Worm (Caenorhabditis elegans) whole organism, L1 larva: ENCODE data around the gene K07C5.3.

Source experiments
- C04F5.9 ChIP-seq: sonication (generic microtip); optimal IDR thresholded peaks from 2 replicates; lab custom pipeline; 2016; ENCODE audit warnings: missing genetic modification characterization, missing compliant biosample characterization
- C34B4.2 ChIP-seq: sonication (generic microtip); optimal IDR thresholded peaks from 2 replicates; lab custom pipeline; 2017; ENCODE audit warnings: mild to moderate bottlenecking, missing genetic modification characterization, missing compliant biosample characterization
- F16B12.6 ChIP-seq: fragments of 150-350 bp; optimal IDR thresholded peaks from 2 replicates; lab custom pipeline; 2014; ENCODE audit warnings: missing biosample characterization, missing genetic modification characterization
- aly-2 ChIP-seq: fragments of 150-350 bp; optimal IDR thresholded peaks from 2 replicates; lab custom pipeline; 2014; ENCODE audit warnings: missing biosample characterization, missing genetic modification characterization
- ama-1 ChIP-seq: fragments of 150-350 bp; optimal IDR thresholded peaks from 2 replicates; lab custom pipeline; 2014
- blmp-1 ChIP-seq: fragments of 150-350 bp; optimal IDR thresholded peaks from 2 replicates; lab custom pipeline; 2014; ENCODE audit warnings: missing biosample characterization, missing genetic modification characterization
- ceh-8 ChIP-seq: fragments of 200-800 bp; sonication (Bioruptor generic); optimal IDR thresholded peaks from 2 replicates; lab custom pipeline; 2018; ENCODE audit warnings: mild to moderate bottlenecking, missing genetic modification characterization, moderate library complexity, missing compliant biosample characterization
- ceh-82 ChIP-seq, 3 experiments: fragments of 150-350 bp in 1 of 3; sonication (generic microtip) in 2 of 3; optimal IDR thresholded peaks; 2 replicates each; lab custom pipeline; 2014 to 2017; ENCODE audit warnings: missing biosample characterization in 3 of 3, missing genetic modification characterization in 3 of 3
- ceh-88 ChIP-seq: fragments of 200-800 bp; sonication (Bioruptor generic); IDR thresholded peaks from 2 replicates; pipeline ENCODE4 v1.3.6; 2022; ENCODE audit warnings: missing genetic modification characterization, missing compliant biosample characterization
- dpl-1 ChIP-seq, 3 experiments: fragments of 150-350 bp in 2 of 3; sonication (generic microtip) in 1 of 3; optimal IDR thresholded peaks; 2 replicates each; lab custom pipeline; 2014 to 2017; ENCODE audit warnings: missing biosample characterization in 3 of 3, missing genetic modification characterization in 3 of 3, missing genetic modification reagents in 3 of 3
- dsc-1 ChIP-seq: sonication (generic microtip); optimal IDR thresholded peaks from 2 replicates; lab custom pipeline; 2016; ENCODE audit warnings: mild to moderate bottlenecking, missing genetic modification characterization, missing compliant biosample characterization
- efl-1 ChIP-seq, 4 experiments: fragments of 150-350 bp; optimal IDR thresholded peaks in 3 of 4; peaks in 1 of 4; 1 replicate in 1 of 4; 2 replicates in 3 of 4; lab custom pipeline; 2014; ENCODE audit warnings: missing biosample characterization in 2 of 4, missing genetic modification characterization in 2 of 4, missing genetic modification reagents in 2 of 4
- efl-3 ChIP-seq: fragments of 200-800 bp; sonication (Bioruptor generic); optimal IDR thresholded peaks from 2 replicates; lab custom pipeline; 2018; ENCODE audit warnings: mild to moderate bottlenecking, missing genetic modification characterization, missing compliant biosample characterization
- egl-13 ChIP-seq: sonication (generic microtip); optimal IDR thresholded peaks from 2 replicates; lab custom pipeline; 2016; ENCODE audit warnings: missing genotype, missing genetic modification reagents, missing genetic modification characterization, missing compliant biosample characterization
- elt-2 ChIP-seq: sonication (generic microtip); optimal IDR thresholded peaks from 2 replicates; lab custom pipeline; 2016; ENCODE audit warnings: missing genetic modification characterization, mild to moderate bottlenecking, inconsistent platforms, missing compliant biosample characterization, missing genetic modification reagents
- elt-3 ChIP-seq, 6 experiments: fragments of 150-350 bp in 1 of 6; sonication (generic microtip); optimal IDR thresholded peaks; 2 replicates each; lab custom pipeline; 2017 to 2018; ENCODE audit warnings: missing biosample characterization in 6 of 6, missing genetic modification characterization in 6 of 6, inconsistent platforms in 1 of 6
- fkh-4 ChIP-seq: sonication (generic microtip); optimal IDR thresholded peaks from 2 replicates; lab custom pipeline; 2016; ENCODE audit warnings: missing compliant biosample characterization, missing genetic modification characterization, borderline replicate concordance
- fkh-8 ChIP-seq: sonication (generic microtip); optimal IDR thresholded peaks from 2 replicates; lab custom pipeline; 2016; ENCODE audit warnings: mild to moderate bottlenecking, missing genetic modification characterization, missing compliant biosample characterization
- grh-1 ChIP-seq: fragments of 200-800 bp; sonication (Bioruptor generic); IDR thresholded peaks from 2 replicates; pipeline ENCODE4 v1.3.6; 2022; ENCODE audit warnings: missing genetic modification reagents, missing genetic modification characterization, missing compliant biosample characterization
- irx-1 ChIP-seq: sonication (generic microtip); optimal IDR thresholded peaks from 2 replicates; lab custom pipeline; 2016; ENCODE audit warnings: missing genetic modification characterization, missing compliant biosample characterization
- isw-1 ChIP-seq: fragments of 200-800 bp; sonication (Bioruptor generic); IDR thresholded peaks from 2 replicates; pipeline ENCODE4 v1.3.6; 2022; ENCODE audit warnings: missing genetic modification characterization, missing compliant biosample characterization
- lin-13 ChIP-seq: fragments of 150-350 bp; optimal IDR thresholded peaks from 2 replicates; lab custom pipeline; 2014; ENCODE audit warnings: missing biosample characterization, missing genetic modification reagents, missing genetic modification characterization
- lin-14 ChIP-seq: fragments of 200-800 bp; sonication (Bioruptor generic); optimal IDR thresholded peaks from 2 replicates; lab custom pipeline; 2018; ENCODE audit warnings: mild to moderate bottlenecking, missing genetic modification characterization, moderate library complexity, missing compliant biosample characterization
- lin-15B ChIP-seq: fragments of 150-350 bp; sonication (generic microtip); optimal IDR thresholded peaks from 3 replicates; lab custom pipeline; 2014; ENCODE audit warnings: missing biosample characterization, missing genetic modification characterization
- lin-35 ChIP-seq, 2 experiments: fragments of 150-350 bp; optimal IDR thresholded peaks; 2 replicates each; lab custom pipeline; 2014; ENCODE audit warnings: missing biosample characterization in 2 of 2, missing genetic modification characterization in 2 of 2, missing genetic modification reagents in 2 of 2
- lin-39 ChIP-seq: fragments of 150-350 bp; optimal IDR thresholded peaks from 2 replicates; lab custom pipeline; 2014; ENCODE audit warnings: missing biosample characterization, missing genetic modification reagents, missing genetic modification characterization
- lir-3 ChIP-seq: sonication (generic microtip); optimal IDR thresholded peaks from 2 replicates; lab custom pipeline; 2016; ENCODE audit warnings: mild to moderate bottlenecking, missing genetic modification characterization, moderate library complexity, missing compliant biosample characterization; ENCODE audit not compliant: poor library complexity
- lsy-2 ChIP-seq, 2 experiments: fragments of 150-350 bp; optimal IDR thresholded peaks; 2 replicates each; lab custom pipeline; 2014; ENCODE audit warnings: missing biosample characterization in 2 of 2, missing genetic modification characterization in 2 of 2
- mab-9 ChIP-seq: fragments of 200-800 bp; sonication (Bioruptor generic); IDR thresholded peaks from 2 replicates; pipeline ENCODE4 v1.3.6; 2022; ENCODE audit warnings: missing genetic modification reagents, missing genetic modification characterization, missing compliant biosample characterization
- mdl-1 ChIP-seq, 2 experiments: fragments of 150-350 bp; optimal IDR thresholded peaks; 2 replicates each; lab custom pipeline; 2014 to 2017; ENCODE audit warnings: missing biosample characterization in 2 of 2, missing genetic modification characterization in 2 of 2, inconsistent platforms in 1 of 2
- mep-1 ChIP-seq: fragments of 150-350 bp; optimal IDR thresholded peaks from 2 replicates; lab custom pipeline; 2014; ENCODE audit warnings: missing biosample characterization, missing genetic modification characterization
- nhr-19 ChIP-seq: fragments of 200-800 bp; sonication (Bioruptor generic); conservative IDR thresholded peaks from 2 replicates; pipeline ENCODE4 v1.3.6; 2022; ENCODE audit warnings: missing genetic modification characterization, missing compliant biosample characterization
- nhr-20 ChIP-seq: sonication (generic microtip); optimal IDR thresholded peaks from 2 replicates; lab custom pipeline; 2016; ENCODE audit warnings: mild to moderate bottlenecking, missing genetic modification characterization, missing compliant biosample characterization
- nhr-237 ChIP-seq: fragments of 150-350 bp; optimal IDR thresholded peaks from 2 replicates; lab custom pipeline; 2014; ENCODE audit warnings: missing biosample characterization, missing genetic modification characterization
- nhr-28 ChIP-seq: fragments of 150-350 bp; optimal IDR thresholded peaks from 2 replicates; lab custom pipeline; 2014; ENCODE audit warnings: missing biosample characterization, missing genetic modification characterization
- nhr-47 ChIP-seq: sonication (generic microtip); optimal IDR thresholded peaks from 2 replicates; lab custom pipeline; 2016; ENCODE audit warnings: mild to moderate bottlenecking, missing genetic modification characterization, moderate library complexity, missing compliant biosample characterization
- nhr-90 ChIP-seq: sonication (generic microtip); optimal IDR thresholded peaks from 2 replicates; lab custom pipeline; 2016; ENCODE audit warnings: mild to moderate bottlenecking, missing genetic modification characterization, missing compliant biosample characterization; ENCODE audit not compliant: poor library complexity
- pax-3 ChIP-seq: fragments of 200-800 bp; sonication (Bioruptor generic); optimal IDR thresholded peaks from 2 replicates; lab custom pipeline; 2018; ENCODE audit warnings: mild to moderate bottlenecking, missing genetic modification characterization, moderate library complexity, missing compliant biosample characterization
- rnt-1 ChIP-seq: sonication (generic microtip); optimal IDR thresholded peaks from 2 replicates; lab custom pipeline; 2016; ENCODE audit warnings: mild to moderate bottlenecking, missing genetic modification characterization, moderate library complexity, missing compliant biosample characterization
- snu-23 ChIP-seq: sonication (generic microtip); optimal IDR thresholded peaks from 2 replicates; lab custom pipeline; 2016; ENCODE audit warnings: missing genetic modification characterization, missing compliant biosample characterization
- sox-4 ChIP-seq: sonication (generic microtip); optimal IDR thresholded peaks from 2 replicates; lab custom pipeline; 2016; ENCODE audit warnings: missing genetic modification characterization, missing compliant biosample characterization
- sup-37 ChIP-seq: fragments of 200-800 bp; sonication (Bioruptor generic); optimal IDR thresholded peaks from 2 replicates; lab custom pipeline; 2018; ENCODE audit warnings: mild to moderate bottlenecking, missing genetic modification characterization, missing compliant biosample characterization
- tbx-2 ChIP-seq: sonication (generic microtip); optimal IDR thresholded peaks from 2 replicates; lab custom pipeline; 2016; ENCODE audit warnings: missing genetic modification characterization, missing compliant biosample characterization
- unc-130 ChIP-seq: fragments of 150-350 bp; optimal IDR thresholded peaks from 2 replicates; lab custom pipeline; 2017; ENCODE audit warnings: missing biosample characterization, missing genetic modification characterization, inconsistent platforms
- unc-86 ChIP-seq: sonication (generic microtip); optimal IDR thresholded peaks from 2 replicates; lab custom pipeline; 2016; ENCODE audit warnings: missing genetic modification characterization, missing compliant biosample characterization
- zip-4 ChIP-seq: fragments of 200-800 bp; sonication (Bioruptor generic); optimal IDR thresholded peaks from 2 replicates; lab custom pipeline; 2018; ENCODE audit warnings: mild to moderate bottlenecking, missing genetic modification characterization, moderate library complexity, missing compliant biosample characterization
- ztf-11 ChIP-seq, 2 experiments: sonication (generic microtip); optimal IDR thresholded peaks; 2 replicates each; lab custom pipeline; 2016 to 2017; ENCODE audit warnings: missing genetic modification characterization in 2 of 2, missing biosample characterization in 1 of 2, missing compliant biosample characterization in 1 of 2

K07C5.3 gene

ce11 chrV:10339200-10339599, 3.6 kb upstream of the K07C5.3 start, which contains the start of gene K07C5.2:
K07C5.2 (plus strand) TSS chrV:10339500.
- no peak for TF ChIP-seq irx-1 (tag; lab: Kevin White, UChicago)
- no peak for TF ChIP-seq nhr-28 (tag; lab: Kevin White, UChicago)
- TF ChIP-seq ama-1 (lab: Kevin White, UChicago) = no peak
- no peak for TF ChIP-seq fkh-4 (tag; lab: Kevin White, UChicago)
- TF ChIP-seq dpl-1 (GFP tag; optimal IDR thresholded peaks at IDR 0.05; lab: Kevin White, UChicago) = no peak
- TF ChIP-seq nhr-237 (tag; lab: Kevin White, UChicago) = no peak
- no peak for TF ChIP-seq ceh-8 (GFP tag; lab: Kevin White, UChicago)
- TF ChIP-seq isw-1 (GFP tag; lab: Robert Waterston, UW) = no peak

DNA sequence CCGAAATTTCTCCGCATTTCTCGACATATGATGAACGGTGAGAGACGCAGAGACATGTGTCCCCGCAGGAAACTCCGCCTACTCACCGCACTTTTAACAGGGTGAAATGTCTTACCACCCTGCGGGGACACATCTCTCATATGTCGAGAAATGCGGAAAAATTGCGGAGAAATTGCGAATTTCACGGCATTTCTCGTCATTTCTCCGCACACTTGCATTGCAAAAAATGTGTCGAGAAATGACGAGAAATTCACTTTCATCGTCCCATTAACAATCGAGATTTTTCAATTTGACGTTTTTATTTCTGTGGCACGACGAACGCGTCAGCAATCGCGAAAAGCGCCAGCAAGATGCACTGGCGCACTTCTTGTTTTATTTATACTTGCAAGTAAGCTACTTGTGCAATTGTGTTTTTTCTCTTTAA, 915 bp upstream of the K07C5.3 start, which contains the start of gene K07C5.13:
TSS of gene K07C5.13 (plus strand) at position 151 of the 424 bp plus-strand sequence.
- TF ChIP-seq aly-2 (tag; lab: Kevin White, UChicago) (peak; percentile 31), sox-4 (peak; percentile 36), ceh-82 (tag; optimal IDR thresholded peaks at IDR 0.05; lab: Kevin White, UChicago) (peak; percentile 26 to 74 (median 58)), ceh-88 (GFP tag; lab: Robert Waterston, UW) (peak; percentile 57), rnt-1 (tag; lab: Kevin White, UChicago) (peak; percentile 85), unc-130 (tag; lab: Kevin White, UChicago) (peak; percentile 47), mdl-1 (tag; optimal IDR thresholded peaks at IDR 0.05; lab: Kevin White, UChicago) (peak in 1 of 2 experiments; percentile 18), snu-23 (GFP tag; lab: Kevin White, UChicago) (peak; percentile 81), mab-9 (GFP tag; lab: Robert Waterston, UW) (peak; percentile 84), isw-1 (GFP tag; lab: Robert Waterston, UW) (peak; percentile 74), fkh-8 (tag; lab: Kevin White, UChicago) (peak; percentile 24), irx-1 (tag; lab: Kevin White, UChicago) (peak; percentile 79), blmp-1 (tag; lab: Kevin White, UChicago) (peak; percentile 61), efl-1 (optimal IDR thresholded peaks at IDR 0.05; lab: Kevin White, UChicago) (peak; percentile 64 to 72), efl-1 (GFP tag; optimal IDR thresholded peaks at IDR 0.05 in 1 of 2; lab: Kevin White, UChicago) (peak; percentile 57 to 97), ceh-8 (GFP tag; lab: Kevin White, UChicago) (peak; percentile 19), elt-3 (tag; optimal IDR thresholded peaks at IDR 0.05; lab: Kevin White, UChicago) (peak in 1 of 6 experiments; percentile 29), fkh-4 (tag; lab: Kevin White, UChicago) (peak; percentile 55), nhr-47 (tag; lab: Kevin White, UChicago) (peak; percentile 87), ama-1 (lab: Kevin White, UChicago) (peak; percentile 5), lin-13 (GFP tag; lab: Kevin White, UChicago) (peak; percentile 58), dsc-1 (peak; percentile 83), efl-3 (peak; percentile 55), nhr-19 (GFP tag; lab: Robert Waterston, UW) (peak; percentile 86), lin-15B (tag; lab: Kevin White, UChicago) (peak; percentile 42), nhr-20 (tag; lab: Kevin White, UChicago) (peak; percentile 78), tbx-2 (peak; percentile 77), nhr-90 (tag; lab: Kevin White, UChicago) (peak; percentile 81), unc-86 (tag; lab: Kevin White, UChicago) (peak; percentile 72), C34B4.2 (peak; percentile 10), lin-39 (tag; lab: Kevin White, UChicago) (peak; percentile 52), pax-3 (tag; lab: Kevin White, UChicago) (peak; percentile 51), lsy-2 (tag; optimal IDR thresholded peaks at IDR 0.05; lab: Kevin White, UChicago) (peak; percentile 70 to 71), C04F5.9 (tag; lab: Kevin White, UChicago) (peak; percentile 17), lin-14 (peak; percentile 84), sup-37 (GFP tag; lab: Kevin White, UChicago) (peak; percentile 47), F16B12.6 (tag; lab: Kevin White, UChicago) (peak; percentile 28), egl-13 (tag; lab: Kevin White, UChicago) (peak; percentile 74), ztf-11 (tag; optimal IDR thresholded peaks at IDR 0.05; lab: Kevin White, UChicago) (peak in 1 of 2 experiments; percentile 64), elt-2 (tag; lab: Kevin White, UChicago) (peak; percentile 41), grh-1 (GFP tag; lab: Robert Waterston, UW) (peak; percentile 89), lin-35 (GFP tag; optimal IDR thresholded peaks at IDR 0.05; lab: Kevin White, UChicago) (peak; percentile 38 to 76), dpl-1 (GFP tag; optimal IDR thresholded peaks at IDR 0.05; lab: Kevin White, UChicago) (peak; percentile 44 to 72 (median 72)), lir-3 (tag; lab: Kevin White, UChicago) (peak; percentile 49), mep-1 (peak; percentile 16), zip-4 (peak; percentile 62)
